Fruit fly (Drosophila melanogaster) whole organism, embryonic: ENCODE measurements around the gene CG9395.

ENCODE experiments used
- Bdp1 ChIP-seq: fragments of 200-800 bp; sonication (Bioruptor generic); optimal IDR thresholded peaks from 3 replicates; lab custom pipeline; 2016; ENCODE audit warnings: missing biosample characterization, missing genetic modification characterization
- CG10209 ChIP-seq: fragments of 200-800 bp; sonication (Bioruptor generic); optimal IDR thresholded peaks from 3 replicates; lab custom pipeline; 2017; ENCODE audit warnings: missing biosample characterization, mild to moderate bottlenecking, missing genetic modification characterization, missing genetic modification reagents
- CG11456 ChIP-seq: fragments of 200-800 bp; sonication (Bioruptor generic); IDR thresholded peaks from 3 replicates; pipeline ENCODE4 v1.3.6; 2022; ENCODE audit warnings: missing biosample characterization, missing genetic modification characterization
- CG11695 ChIP-seq: fragments of 200-800 bp; sonication (Bioruptor generic); IDR thresholded peaks from 3 replicates; pipeline ENCODE4 v1.3.6; 2022; ENCODE audit warnings: missing biosample characterization, missing genetic modification characterization
- CG12155 ChIP-seq: fragments of 200-800 bp; sonication (Bioruptor generic); optimal IDR thresholded peaks from 3 replicates; lab custom pipeline; 2016; ENCODE audit warnings: missing biosample characterization, missing genetic modification characterization
- CG12391 ChIP-seq: fragments of 200-800 bp; sonication (Bioruptor generic); optimal IDR thresholded peaks from 3 replicates; lab custom pipeline; 2018; ENCODE audit warnings: missing biosample characterization, mild to moderate bottlenecking, missing genetic modification characterization, moderate library complexity
- CG12769 ChIP-seq: fragments of 200-800 bp; sonication (Bioruptor generic); optimal IDR thresholded peaks from 2 replicates; lab custom pipeline; 2019; ENCODE audit warnings: missing biosample characterization, mild to moderate bottlenecking, missing genetic modification characterization, moderate library complexity
- CG1529 ChIP-seq: fragments of 200-800 bp; sonication (Bioruptor generic); optimal IDR thresholded peaks from 3 replicates; lab custom pipeline; 2018; ENCODE audit warnings: missing biosample characterization, missing genetic modification characterization
- CG16863 ChIP-seq: fragments of 200-800 bp; sonication (Bioruptor generic); optimal IDR thresholded peaks from 3 replicates; lab custom pipeline; 2016; ENCODE audit warnings: missing biosample characterization, missing genetic modification characterization
- CG17912 ChIP-seq: fragments of 200-800 bp; sonication (Bioruptor generic); optimal IDR thresholded peaks from 2 replicates; lab custom pipeline; 2018; ENCODE audit warnings: missing biosample characterization, mild to moderate bottlenecking, missing genetic modification characterization
- CG18011 ChIP-seq: fragments of 200-800 bp; sonication (Bioruptor generic); optimal IDR thresholded peaks from 2 replicates; lab custom pipeline; 2017; ENCODE audit warnings: missing biosample characterization, missing genetic modification characterization, mild to moderate bottlenecking, moderate library complexity, missing genotype
- CG18599 ChIP-seq: fragments of 200-800 bp; sonication (Bioruptor generic); optimal IDR thresholded peaks from 3 replicates; lab custom pipeline; 2017; ENCODE audit warnings: missing biosample characterization, missing genetic modification characterization, mild to moderate bottlenecking, moderate library complexity, missing genetic modification reagents
- CG2129 ChIP-seq: fragments of 200-800 bp; sonication (Bioruptor generic); IDR thresholded peaks from 2 replicates; pipeline ENCODE4 v1.3.6; 2022; ENCODE audit warnings: missing biosample characterization, missing genetic modification characterization; ENCODE audit not compliant: partially characterized antibody
- CG30403 ChIP-seq: fragments of 200-800 bp; sonication (Bioruptor generic); optimal IDR thresholded peaks from 3 replicates; lab custom pipeline; 2016; ENCODE audit warnings: missing biosample characterization, missing genetic modification characterization
- CG4707 ChIP-seq: fragments of 200-800 bp; sonication (Bioruptor generic); optimal IDR thresholded peaks from 2 replicates; lab custom pipeline; 2018; ENCODE audit warnings: missing biosample characterization, mild to moderate bottlenecking, missing genetic modification characterization, moderate library complexity
- CG6683 ChIP-seq: fragments of 200-800 bp; sonication (Bioruptor generic); optimal IDR thresholded peaks from 2 replicates; lab custom pipeline; 2017; ENCODE audit warnings: missing biosample characterization, mild to moderate bottlenecking, missing genetic modification characterization, missing genetic modification reagents
- CG6765 ChIP-seq: fragments of 200-800 bp; sonication (Bioruptor generic); optimal IDR thresholded peaks from 3 replicates; lab custom pipeline; 2017; ENCODE audit warnings: missing biosample characterization, mild to moderate bottlenecking, missing genetic modification characterization
- CG6791 ChIP-seq: fragments of 200-800 bp; sonication (Bioruptor generic); IDR thresholded peaks from 3 replicates; pipeline ENCODE4 v1.3.6; 2022; ENCODE audit warnings: missing biosample characterization, missing genetic modification characterization; ENCODE audit not compliant: partially characterized antibody
- CG6813 ChIP-seq: fragments of 200-800 bp; sonication (Bioruptor generic); optimal IDR thresholded peaks from 2 replicates; lab custom pipeline; 2017; ENCODE audit warnings: missing biosample characterization, missing genetic modification characterization, mild to moderate bottlenecking, moderate library complexity, missing genetic modification reagents
- CG8089 ChIP-seq: fragments of 200-800 bp; sonication (Bioruptor generic); optimal IDR thresholded peaks from 3 replicates; lab custom pipeline; 2016; ENCODE audit warnings: missing biosample characterization, missing genetic modification characterization
- CG8388 ChIP-seq: fragments of 200-800 bp; sonication (Bioruptor generic); optimal IDR thresholded peaks from 2 replicates; lab custom pipeline; 2019; ENCODE audit warnings: missing biosample characterization, mild to moderate bottlenecking, missing genetic modification characterization, moderate library complexity
- CG9727 ChIP-seq: fragments of 200-800 bp; sonication (Bioruptor generic); optimal IDR thresholded peaks from 3 replicates; lab custom pipeline; 2017; ENCODE audit warnings: missing biosample characterization, mild to moderate bottlenecking, missing genetic modification characterization
- CG9876 ChIP-seq: fragments of 200-800 bp; sonication (Bioruptor generic); optimal IDR thresholded peaks from 2 replicates; lab custom pipeline; 2016; ENCODE audit warnings: missing biosample characterization, missing genetic modification characterization
- Hmr ChIP-seq: fragments of 200-800 bp; sonication (Bioruptor generic); optimal IDR thresholded peaks from 3 replicates; lab custom pipeline; 2017; ENCODE audit warnings: mild to moderate bottlenecking, missing biosample characterization, missing genetic modification reagents, missing genetic modification characterization
- Hr3 ChIP-seq: fragments of 200-800 bp; sonication (Bioruptor generic); optimal IDR thresholded peaks from 3 replicates; lab custom pipeline; 2016; ENCODE audit warnings: missing biosample characterization, missing genetic modification characterization
- Hsf ChIP-seq: fragments of 200-800 bp; sonication (Bioruptor generic); optimal IDR thresholded peaks from 3 replicates; lab custom pipeline; 2016; ENCODE audit warnings: missing biosample characterization, missing genetic modification characterization
- Mes4 ChIP-seq: fragments of 200-800 bp; sonication (Bioruptor generic); optimal IDR thresholded peaks from 2 replicates; lab custom pipeline; 2016; ENCODE audit warnings: missing biosample characterization, missing genetic modification characterization
- NK7.1 ChIP-seq: fragments of 200-800 bp; sonication (Bioruptor generic); optimal IDR thresholded peaks from 3 replicates; lab custom pipeline; 2016; ENCODE audit warnings: missing biosample characterization, missing genetic modification characterization
- Trl ChIP-seq, 3 experiments: fragments of >200 bp in 2 of 3; fragments of 200-800 bp in 1 of 3; sonication (Bioruptor generic) in 1 of 3; optimal IDR thresholded peaks; 2 replicates in 1 of 3; 3 replicates in 2 of 3; lab custom pipeline; 2016 to 2017; ENCODE audit warnings: missing biosample characterization in 1 of 3, missing genetic modification characterization in 1 of 3
- Xrp1 ChIP-seq: fragments of 200-800 bp; sonication (Bioruptor generic); IDR thresholded peaks from 2 replicates; pipeline ENCODE4 v1.3.6; 2022; ENCODE audit warnings: missing biosample characterization, missing genetic modification characterization
- ase ChIP-seq: fragments of 200-800 bp; sonication (Bioruptor generic); IDR thresholded peaks from 3 replicates; pipeline ENCODE4 v1.3.6; 2022; ENCODE audit warnings: missing biosample characterization, missing genetic modification characterization
- bbx ChIP-seq: fragments of 200-800 bp; sonication (Bioruptor generic); IDR thresholded peaks from 2 replicates; pipeline ENCODE4 v1.3.6; 2022; ENCODE audit warnings: missing biosample characterization, missing genetic modification characterization; ENCODE audit not compliant: partially characterized antibody
- caup ChIP-seq: fragments of 200-800 bp; sonication (Bioruptor generic); optimal IDR thresholded peaks from 3 replicates; lab custom pipeline; 2017; ENCODE audit warnings: missing biosample characterization, mild to moderate bottlenecking, missing genetic modification characterization, moderate library complexity; ENCODE audit not compliant: severe bottlenecking
- dimm ChIP-seq: fragments of 200-800 bp; sonication (Bioruptor generic); IDR thresholded peaks from 2 replicates; pipeline ENCODE4 v1.3.6; 2022; ENCODE audit warnings: missing biosample characterization, missing genetic modification characterization
- gcm ChIP-seq: fragments of 200-800 bp; sonication (Bioruptor generic); optimal IDR thresholded peaks from 2 replicates; lab custom pipeline; 2019; ENCODE audit warnings: missing biosample characterization, mild to moderate bottlenecking, missing genetic modification characterization, moderate library complexity
- gro ChIP-seq: fragments of 200-800 bp; sonication (Bioruptor generic); optimal IDR thresholded peaks from 2 replicates; lab custom pipeline; 2016; ENCODE audit warnings: missing biosample characterization, missing genetic modification characterization
- h ChIP-seq: fragments of >200 bp; optimal IDR thresholded peaks from 2 replicates; lab custom pipeline; 2017
- hb ChIP-seq: fragments of 200-800 bp; sonication (Bioruptor generic); IDR thresholded peaks from 3 replicates; pipeline ENCODE4 v1.3.6; 2022; ENCODE audit warnings: missing biosample characterization, missing genetic modification characterization; ENCODE audit not compliant: partially characterized antibody
- ind ChIP-seq: fragments of 200-800 bp; sonication (Bioruptor generic); optimal IDR thresholded peaks from 3 replicates; lab custom pipeline; 2016; ENCODE audit warnings: missing biosample characterization, missing genetic modification characterization
- insv ChIP-seq, 2 experiments: fragments of 200-800 bp; sonication (Bioruptor generic); optimal IDR thresholded peaks; 3 replicates each; lab custom pipeline; 2016 to 2018; ENCODE audit warnings: missing biosample characterization in 2 of 2, missing genetic modification characterization in 2 of 2
- lola ChIP-seq, 3 experiments: fragments of >200 bp in 2 of 3; fragments of 200-800 bp in 1 of 3; sonication (Bioruptor generic) in 1 of 3; optimal IDR thresholded peaks; 2 replicates each; lab custom pipeline; 2017 to 2019; ENCODE audit warnings: missing biosample characterization in 3 of 3, missing genetic modification characterization in 3 of 3, mild to moderate bottlenecking in 1 of 3, moderate library complexity in 1 of 3
- luna ChIP-seq: fragments of 200-800 bp; sonication (Bioruptor generic); optimal IDR thresholded peaks from 2 replicates; lab custom pipeline; 2016; ENCODE audit warnings: missing biosample characterization, missing genetic modification characterization
- maf-S ChIP-seq: fragments of 200-800 bp; sonication (Bioruptor generic); optimal IDR thresholded peaks from 2 replicates; lab custom pipeline; 2016; ENCODE audit warnings: missing biosample characterization, missing genetic modification characterization
- mirr ChIP-seq: fragments of 200-800 bp; sonication (Bioruptor generic); optimal IDR thresholded peaks from 3 replicates; lab custom pipeline; 2018; ENCODE audit warnings: missing biosample characterization, mild to moderate bottlenecking, missing genetic modification characterization
- phol ChIP-seq: fragments of 200-800 bp; sonication (Bioruptor generic); optimal IDR thresholded peaks from 3 replicates; lab custom pipeline; 2018; ENCODE audit warnings: missing biosample characterization, mild to moderate bottlenecking, missing genetic modification characterization, moderate library complexity
- pros ChIP-seq: fragments of 200-800 bp; sonication (Bioruptor generic); optimal IDR thresholded peaks from 3 replicates; lab custom pipeline; 2019; ENCODE audit warnings: missing biosample characterization, mild to moderate bottlenecking, missing genetic modification characterization, moderate library complexity
- slbo ChIP-seq: fragments of 200-800 bp; sonication (Bioruptor generic); IDR thresholded peaks from 2 replicates; pipeline ENCODE4 v1.3.6; 2022; ENCODE audit warnings: missing biosample characterization, missing genetic modification characterization
- slp2 ChIP-seq: fragments of 200-800 bp; sonication (Bioruptor generic); optimal IDR thresholded peaks from 2 replicates; lab custom pipeline; 2016; ENCODE audit warnings: missing biosample characterization, missing genetic modification characterization
- tio ChIP-seq: fragments of 200-800 bp; sonication (Bioruptor generic); optimal IDR thresholded peaks from 2 replicates; lab custom pipeline; 2017; ENCODE audit warnings: missing biosample characterization, missing genetic modification characterization, inconsistent platforms

Gene CG9395

dm6 chr2L:13378488-13378964, 23.7 kb upstream of the CG9395 start, which contains the start of the genes CG9302 and beta'COP (continued):
- TF ChIP-seq hb (0 out of 3 replicates have a peak, but pooled peaks have one; percentile 21), CG6683 (GFP tag; lab: Kevin White, UChicago) (peak; percentile 14), CG18011 (GFP tag; lab: Kevin White, UChicago) (peak; percentile 24), CG9876 (GFP tag; lab: Kevin White, UChicago) (peak; percentile 34), CG17912 (GFP tag; lab: Kevin White, UChicago) (peak; percentile 48), dimm (GFP tag; lab: Robert Waterston, UW) (no peak), CG12391 (tag; lab: Kevin White, UChicago) (peak; percentile 85), CG11456 (peak; percentile 68; the same call in 1 of the 3 replicates), Hmr (GFP tag; lab: Kevin White, UChicago) (no peak), pros (no peak), bbx (no peak; the same call in 1 of the 2 replicates), gro (GFP tag; lab: Kevin White, UChicago) (peak; percentile 28), Hr3 (peak; percentile 81), CG6765 (GFP tag; lab: Kevin White, UChicago) (no peak), mirr (no peak), gcm (no peak), ind (peak; percentile 73), CG30403 (GFP tag; lab: Kevin White, UChicago) (peak; percentile 83), CG11695 (GFP tag; lab: Robert Waterston, UW) (no peak), slp2 (GFP tag; lab: Kevin White, UChicago) (peak; percentile 21), maf-S (GFP tag; lab: Kevin White, UChicago) (peak; percentile 17), CG10209 (GFP tag; lab: Kevin White, UChicago) (peak; percentile 69), Xrp1 (GFP tag; lab: Robert Waterston, UW) (peak; percentile 52), Hsf (GFP tag; lab: Kevin White, UChicago) (peak; percentile 61), CG8388 (GFP tag; lab: Kevin White, UChicago) (peak; percentile 50), CG1529 (no peak), luna (GFP tag; lab: Kevin White, UChicago) (peak; percentile 19), Bdp1 (GFP tag; lab: Kevin White, UChicago) (peak; percentile 69), Trl (optimal IDR thresholded peaks at IDR 0.05; lab: Kevin White, UChicago) (no peak), Trl (GFP tag; optimal IDR thresholded peaks at IDR 0.05; lab: Kevin White, UChicago) (peak; percentile 22), h (lab: Kevin White, UChicago) (no peak), CG2129 (no peak), phol (tag; lab: Kevin White, UChicago) (peak; percentile 81), CG18599 (GFP tag; lab: Kevin White, UChicago) (no peak), ase (GFP tag; lab: Robert Waterston, UW) (no peak; the same call in 2 of the 3 replicates), CG6813 (no peak), CG12155 (GFP tag; lab: Kevin White, UChicago) (peak; percentile 77), Mes4 (no peak), tio (GFP tag; lab: Kevin White, UChicago) (no peak), lola (GFP tag; optimal IDR thresholded peaks at IDR 0.05; lab: Kevin White, UChicago) (peak in 1 of 3 experiments; percentile 75), CG6791 (peak; percentile 58; the same call in 1 of the 3 replicates), slbo (peak; percentile 73), CG4707 (GFP tag; lab: Kevin White, UChicago) (no peak), insv (GFP tag; optimal IDR thresholded peaks at IDR 0.05; lab: Kevin White, UChicago) (peak in 1 of 2 experiments; percentile 37), CG9727 (GFP tag; lab: Kevin White, UChicago) (peak; percentile 78), NK7.1 (no peak), CG8089 (GFP tag; lab: Kevin White, UChicago) (no peak), CG12769 (tag; lab: Kevin White, UChicago) (no peak), caup (GFP tag; lab: Kevin White, UChicago) (peak; percentile 48), CG16863 (peak; percentile 1)
